Fruit fly (Drosophila melanogaster) whole organism, embryonic: ENCODE data around the gene CG11095.

Experiments used
- CG11696 ChIP-seq: fragments of 200-800 bp; sonication (Bioruptor generic); IDR thresholded peaks from 2 replicates; pipeline ENCODE4 v1.3.6; 2022; ENCODE audit warnings: missing biosample characterization, missing genetic modification characterization
- CG12744 ChIP-seq: fragments of 200-800 bp; sonication (Bioruptor generic); optimal IDR thresholded peaks from 2 replicates; lab custom pipeline; 2016; ENCODE audit warnings: missing biosample characterization, missing genetic modification characterization
- CG12769 ChIP-seq: fragments of 200-800 bp; sonication (Bioruptor generic); optimal IDR thresholded peaks from 2 replicates; lab custom pipeline; 2019; ENCODE audit warnings: missing biosample characterization, mild to moderate bottlenecking, missing genetic modification characterization, moderate library complexity
- CG2116 ChIP-seq: fragments of 200-800 bp; sonication (Bioruptor generic); optimal IDR thresholded peaks from 3 replicates; lab custom pipeline; 2018; ENCODE audit warnings: missing biosample characterization, mild to moderate bottlenecking, missing genetic modification characterization
- CG2129 ChIP-seq: fragments of 200-800 bp; sonication (Bioruptor generic); IDR thresholded peaks from 2 replicates; pipeline ENCODE4 v1.3.6; 2022; ENCODE audit warnings: missing biosample characterization, missing genetic modification characterization; ENCODE audit not compliant: partially characterized antibody
- CG30403 ChIP-seq: fragments of 200-800 bp; sonication (Bioruptor generic); optimal IDR thresholded peaks from 3 replicates; lab custom pipeline; 2016; ENCODE audit warnings: missing biosample characterization, missing genetic modification characterization
- CG3281 ChIP-seq: fragments of 200-800 bp; sonication (Bioruptor generic); optimal IDR thresholded peaks from 3 replicates; lab custom pipeline; 2017; ENCODE audit warnings: missing biosample characterization, mild to moderate bottlenecking, missing genetic modification characterization
- CG4404 ChIP-seq: fragments of 200-800 bp; sonication (Bioruptor generic); IDR thresholded peaks from 2 replicates; pipeline ENCODE4 v1.3.6; 2022; ENCODE audit warnings: missing biosample characterization, missing genetic modification characterization
- CG7963 ChIP-seq: fragments of 200-800 bp; sonication (Bioruptor generic); IDR thresholded peaks from 3 replicates; pipeline ENCODE4 v1.3.6; 2022; ENCODE audit warnings: missing biosample characterization, missing genetic modification characterization; ENCODE audit not compliant: partially characterized antibody
- CG8290 ChIP-seq, 3 experiments: fragments of 200-800 bp; sonication (Bioruptor generic); optimal IDR thresholded peaks; 2 replicates each; lab custom pipeline; 2016 to 2019; ENCODE audit warnings: missing biosample characterization in 3 of 3, missing genetic modification characterization in 3 of 3, mild to moderate bottlenecking in 2 of 3, moderate library complexity in 1 of 3
- CG8478 ChIP-seq: fragments of >200 bp; optimal IDR thresholded peaks from 2 replicates; lab custom pipeline; 2018
- CG8765 ChIP-seq: fragments of 200-800 bp; sonication (Bioruptor generic); IDR thresholded peaks from 2 replicates; pipeline ENCODE4 v1.3.6; 2022; ENCODE audit warnings: missing biosample characterization, missing genetic modification characterization
- CG9437 ChIP-seq: fragments of 200-800 bp; sonication (Bioruptor generic); optimal IDR thresholded peaks from 2 replicates; lab custom pipeline; 2018; ENCODE audit warnings: missing biosample characterization, mild to moderate bottlenecking, missing genetic modification characterization
- CG9609 ChIP-seq: fragments of 200-800 bp; sonication (Bioruptor generic); optimal IDR thresholded peaks from 3 replicates; lab custom pipeline; 2016; ENCODE audit warnings: missing biosample characterization, missing genetic modification characterization
- CoRest ChIP-seq: fragments of 200-800 bp; sonication (Bioruptor generic); optimal IDR thresholded peaks from 3 replicates; lab custom pipeline; 2018; ENCODE audit warnings: missing biosample characterization, mild to moderate bottlenecking, missing genetic modification characterization, moderate library complexity
- Dek ChIP-seq: fragments of 200-800 bp; sonication (Bioruptor generic); optimal IDR thresholded peaks from 3 replicates; lab custom pipeline; 2019; ENCODE audit warnings: missing biosample characterization, mild to moderate bottlenecking, missing genetic modification characterization, moderate library complexity
- Dfd ChIP-seq, 2 experiments: fragments of >200 bp; optimal IDR thresholded peaks; 2 replicates each; lab custom pipeline; 2017; ENCODE audit warnings: missing biosample characterization in 2 of 2, missing genetic modification characterization in 2 of 2
- Elba2 ChIP-seq: fragments of 200-800 bp; sonication (Bioruptor generic); optimal IDR thresholded peaks from 3 replicates; lab custom pipeline; 2016; ENCODE audit warnings: missing biosample characterization, missing genetic modification characterization
- Ets65A ChIP-seq: fragments of 200-800 bp; sonication (Bioruptor generic); peaks from one replicate; lab custom pipeline; 2016; ENCODE audit warnings: missing biosample characterization, missing genetic modification characterization
- HmgZ ChIP-seq: fragments of 200-800 bp; sonication (Bioruptor generic); optimal IDR thresholded peaks from 2 replicates; lab custom pipeline; 2018; ENCODE audit warnings: missing biosample characterization, mild to moderate bottlenecking, missing genetic modification characterization
- Hr78 ChIP-seq, 2 experiments: fragments of 200-800 bp in 1 of 2; fragments of >200 bp in 1 of 2; sonication (Bioruptor generic) in 1 of 2; optimal IDR thresholded peaks; 2 replicates each; lab custom pipeline; 2017 to 2019; ENCODE audit warnings: missing biosample characterization in 2 of 2, missing genetic modification characterization in 2 of 2, mild to moderate bottlenecking in 1 of 2, moderate library complexity in 1 of 2
- Jarid2 ChIP-seq: fragments of 200-800 bp; sonication (Bioruptor generic); optimal IDR thresholded peaks from 3 replicates; lab custom pipeline; 2017; ENCODE audit warnings: mild to moderate bottlenecking, missing biosample characterization, missing genetic modification reagents, missing genetic modification characterization
- Max ChIP-seq: fragments of 200-800 bp; sonication (Bioruptor generic); optimal IDR thresholded peaks from 2 replicates; lab custom pipeline; 2016; ENCODE audit warnings: missing biosample characterization, mild to moderate bottlenecking, missing genetic modification characterization
- Med ChIP-seq: fragments of 200-800 bp; sonication (Bioruptor generic); peaks from one replicate; lab custom pipeline; 2016; ENCODE audit warnings: missing biosample characterization, missing genetic modification characterization, mild to moderate bottlenecking, inconsistent platforms, moderate library complexity
- Meics ChIP-seq: fragments of 200-800 bp; sonication (Bioruptor generic); optimal IDR thresholded peaks from 2 replicates; lab custom pipeline; 2017; ENCODE audit warnings: missing biosample characterization, mild to moderate bottlenecking, missing genetic modification characterization
- Scr ChIP-seq: fragments of 200-800 bp; sonication (Bioruptor generic); IDR thresholded peaks from 2 replicates; pipeline ENCODE4 v1.3.6; 2022; ENCODE audit warnings: missing biosample characterization, missing genetic modification characterization; ENCODE audit not compliant: partially characterized antibody
- Trl ChIP-seq, 3 experiments: fragments of >200 bp in 2 of 3; fragments of 200-800 bp in 1 of 3; sonication (Bioruptor generic) in 1 of 3; optimal IDR thresholded peaks; 2 replicates in 1 of 3; 3 replicates in 2 of 3; lab custom pipeline; 2016 to 2017; ENCODE audit warnings: missing biosample characterization in 1 of 3, missing genetic modification characterization in 1 of 3
- amos ChIP-seq: fragments of 200-800 bp; sonication (Bioruptor generic); IDR thresholded peaks from 2 replicates; pipeline ENCODE4 v1.3.6; 2022; ENCODE audit warnings: missing biosample characterization, missing genetic modification characterization; ENCODE audit not compliant: partially characterized antibody
- cg ChIP-seq: fragments of 200-800 bp; sonication (Bioruptor generic); optimal IDR thresholded peaks from 3 replicates; lab custom pipeline; 2019; ENCODE audit warnings: missing biosample characterization, mild to moderate bottlenecking, missing genetic modification characterization, moderate library complexity
- chinmo ChIP-seq: fragments of 200-800 bp; sonication (Bioruptor generic); IDR thresholded peaks from 4 replicates; pipeline ENCODE4 v1.3.6; 2022; ENCODE audit warnings: missing biosample characterization, missing genetic modification characterization; ENCODE audit not compliant: partially characterized antibody
- chm ChIP-seq: fragments of 200-800 bp; sonication (Bioruptor generic); IDR thresholded peaks from 2 replicates; pipeline ENCODE4 v1.3.6; 2022; ENCODE audit warnings: missing biosample characterization, missing genetic modification characterization
- corto ChIP-seq: fragments of 200-800 bp; sonication (Bioruptor generic); optimal IDR thresholded peaks from 2 replicates; lab custom pipeline; 2016; ENCODE audit warnings: missing biosample characterization, mild to moderate bottlenecking, missing genetic modification characterization, moderate library complexity
- gfzf ChIP-seq: fragments of 200-800 bp; sonication (Bioruptor generic); optimal IDR thresholded peaks from 2 replicates; lab custom pipeline; 2016; ENCODE audit warnings: missing biosample characterization, mild to moderate bottlenecking, missing genetic modification characterization, moderate library complexity
- kay ChIP-seq: fragments of 200-800 bp; sonication (Bioruptor generic); optimal IDR thresholded peaks from 2 replicates; lab custom pipeline; 2016; ENCODE audit warnings: missing biosample characterization, missing genetic modification characterization
- lab ChIP-seq: fragments of 200-800 bp; sonication (Bioruptor generic); optimal IDR thresholded peaks from 3 replicates; lab custom pipeline; 2017; ENCODE audit warnings: missing biosample characterization, missing genetic modification characterization, mild to moderate bottlenecking, moderate library complexity, missing genetic modification reagents
- nom ChIP-seq: fragments of 200-800 bp; sonication (Bioruptor generic); optimal IDR thresholded peaks from 2 replicates; lab custom pipeline; 2017; ENCODE audit warnings: missing biosample characterization, missing genetic modification characterization, mild to moderate bottlenecking, moderate library complexity, missing genetic modification reagents
- oc ChIP-seq: fragments of 200-800 bp; sonication (Bioruptor generic); optimal IDR thresholded peaks from 2 replicates; lab custom pipeline; 2018; ENCODE audit warnings: missing biosample characterization, mild to moderate bottlenecking, missing genetic modification characterization, moderate library complexity
- pfk ChIP-seq: fragments of 200-800 bp; sonication (Bioruptor generic); optimal IDR thresholded peaks from 2 replicates; lab custom pipeline; 2018; ENCODE audit warnings: missing biosample characterization, mild to moderate bottlenecking, missing genetic modification characterization, moderate library complexity
- pita ChIP-seq: fragments of 200-800 bp; sonication (Bioruptor generic); optimal IDR thresholded peaks from 2 replicates; lab custom pipeline; 2017; ENCODE audit warnings: missing biosample characterization, mild to moderate bottlenecking, missing genetic modification characterization
- sob ChIP-seq: fragments of 200-800 bp; sonication (Bioruptor generic); IDR thresholded peaks from 2 replicates; pipeline ENCODE4 v1.3.6; 2022; ENCODE audit warnings: missing biosample characterization, missing genetic modification characterization
- ttk ChIP-seq: fragments of 200-800 bp; sonication (Bioruptor generic); IDR thresholded peaks from 2 replicates; pipeline ENCODE4 v2.1.2; 2022; ENCODE audit warnings: missing biosample characterization, missing genetic modification characterization
- zfh2 ChIP-seq: fragments of 200-800 bp; sonication (Bioruptor generic); optimal IDR thresholded peaks from 2 replicates; lab custom pipeline; 2016; ENCODE audit warnings: missing biosample characterization, missing genetic modification characterization

Gene CG11095

DNA sequence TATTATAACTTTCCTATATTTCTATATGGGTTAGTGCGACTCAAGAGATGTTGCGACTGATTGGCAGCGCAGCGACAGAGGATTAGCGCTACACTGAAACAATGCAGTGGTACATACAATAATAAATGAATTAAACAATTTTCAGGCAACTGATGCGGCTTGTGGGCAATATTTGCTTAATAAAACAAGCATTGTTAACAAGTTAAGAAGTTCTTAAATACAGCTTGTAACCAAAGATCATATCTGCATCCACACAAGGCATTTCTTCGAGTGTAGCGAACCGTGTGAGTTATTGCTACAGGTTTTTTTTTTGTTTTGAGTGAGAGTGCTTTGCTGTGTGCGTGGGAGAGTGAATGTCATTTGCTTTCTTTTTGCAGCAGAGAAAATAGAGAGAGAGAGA lies 27.4 kb downstream of the CG11095 start (continued):
- TF ChIP-seq CG9609, result peak; percentile 70
- TF ChIP-seq chm (GFP tag; lab: Robert Waterston, UW), result no peak
- peak; percentile 49; the same call in 1 of the 2 replicates for TF ChIP-seq CG8765 (GFP tag; lab: Robert Waterston, UW)
- TF ChIP-seq amos (GFP tag; lab: Robert Waterston, UW), result no peak
- no peak for TF ChIP-seq pfk
- TF ChIP-seq CG11696 (GFP tag; lab: Robert Waterston, UW), result no peak
- TF ChIP-seq corto (GFP tag; lab: Kevin White, UChicago), result peak; percentile 77
- peak; percentile 37 for TF ChIP-seq Max
- peak; percentile 66 for TF ChIP-seq nom (GFP tag; lab: Kevin White, UChicago)
- no peak for TF ChIP-seq Hr78 (GFP tag; optimal IDR thresholded peaks at IDR 0.05; lab: Kevin White, UChicago)

- TF ChIP-seq nom (GFP tag; lab: Kevin White, UChicago) (peak; percentile 26), Trl (optimal IDR thresholded peaks at IDR 0.05; lab: Kevin White, UChicago) (peak in 1 of 2 experiments; percentile 19), Trl (GFP tag; optimal IDR thresholded peaks at IDR 0.05; lab: Kevin White, UChicago) (no peak), chinmo (0 out of 4 replicates have a peak, but pooled peaks have one; percentile 49), CoRest (tag; lab: Kevin White, UChicago) (no peak), CG8290 (GFP tag; optimal IDR thresholded peaks at IDR 0.05; lab: Kevin White, UChicago) (no peak), CG8290 (tag; optimal IDR thresholded peaks at IDR 0.05; lab: Kevin White, UChicago) (peak in 1 of 2 experiments; percentile 5), lab (GFP tag; lab: Kevin White, UChicago) (peak; percentile 10), oc (tag; lab: Kevin White, UChicago) (no peak), CG12769 (tag; lab: Kevin White, UChicago) (peak; percentile 76), Med (GFP tag; lab: Kevin White, UChicago) (peak; percentile 63), Meics (GFP tag; lab: Kevin White, UChicago) (no peak)
Measured at dm6 chrX:13840075-13840474, 28.6 kb downstream of the CG11095 start.

- no peak for TF ChIP-seq CG3281 (GFP tag; lab: Kevin White, UChicago)
- 0 out of 2 replicates have a peak, but pooled peaks have one; percentile 20 for TF ChIP-seq sob
- no peak for TF ChIP-seq cg (GFP tag; lab: Kevin White, UChicago)
- TF ChIP-seq ttk (GFP tag; lab: Robert Waterston, UW), result no peak
- no peak for TF ChIP-seq Max
- no peak for TF ChIP-seq CG7963 (GFP tag; lab: Robert Waterston, UW)
- TF ChIP-seq kay (GFP tag; lab: Kevin White, UChicago), result no peak
Measured at dm6 chrX:13843487-13843886, 32.0 kb downstream of the CG11095 start.

DNA sequence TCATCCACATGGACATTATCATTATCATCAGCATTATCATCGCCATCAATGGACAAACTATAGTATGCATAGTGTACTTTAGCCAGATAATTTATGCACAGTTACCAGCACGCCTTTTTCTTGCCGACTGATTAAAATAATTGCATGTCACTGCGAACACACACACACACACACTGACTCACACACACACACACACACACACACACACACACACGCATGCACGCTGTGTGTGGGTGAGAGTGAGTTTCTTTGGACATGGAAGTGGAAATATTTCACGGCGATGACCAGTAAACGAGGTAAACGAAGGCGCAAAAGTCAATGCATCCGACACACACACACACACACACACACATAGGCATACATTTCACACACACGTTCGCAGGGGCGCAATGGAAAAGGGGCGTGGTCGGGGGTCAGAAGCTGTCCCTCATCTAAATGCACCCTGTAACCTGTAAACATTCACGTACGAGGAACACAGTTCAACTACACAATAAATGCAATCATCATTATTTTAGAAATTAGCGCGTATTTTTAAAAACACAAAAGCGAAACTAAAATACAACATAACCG lies 32.9 kb downstream of the CG11095 start:
- TF ChIP-seq chm (GFP tag; lab: Robert Waterston, UW) (no peak), CG8478 (lab: Kevin White, UChicago) (no peak), Dfd (GFP tag; optimal IDR thresholded peaks at IDR 0.05; lab: Kevin White, UChicago) (peak in 1 of 2 experiments; percentile 35), Elba2 (GFP tag; lab: Kevin White, UChicago) (no peak), Ets65A (GFP tag; lab: Kevin White, UChicago) (peak; percentile 32), cg (GFP tag; lab: Kevin White, UChicago) (peak; percentile 38)

DNA sequence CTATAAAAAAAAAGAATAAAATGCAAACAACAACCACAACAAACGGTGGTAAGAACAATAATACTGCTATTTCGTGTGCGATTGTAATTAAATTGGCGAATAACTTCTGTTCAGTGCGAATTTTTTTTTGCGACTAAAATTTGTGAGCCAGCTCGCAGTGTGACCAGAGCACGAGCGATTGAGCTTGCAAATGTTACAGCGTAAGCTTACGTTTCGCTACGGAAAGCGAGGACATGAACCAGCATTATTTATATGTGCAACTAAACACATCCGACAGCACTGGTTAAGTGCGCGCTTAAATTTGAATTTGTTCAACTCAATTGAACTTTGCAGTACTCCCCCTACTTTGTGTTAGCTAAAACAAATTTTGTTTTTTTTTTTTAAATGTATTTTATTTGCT lies 34.2 kb downstream of the CG11095 start, which contains the start of gene AMPdeam:
Gene AMPdeam, minus strand, starts transcription at position 139 of the 400 bp plus-strand sequence.
- TF ChIP-seq Jarid2 (GFP tag; lab: Kevin White, UChicago), result peak; percentile 44
- peak; percentile 25 for TF ChIP-seq CG2116
- TF ChIP-seq CG9437 (GFP tag; lab: Kevin White, UChicago), result peak; percentile 99
- peak; percentile 35 for TF ChIP-seq zfh2 (GFP tag; lab: Kevin White, UChicago)
- no peak for TF ChIP-seq Dek (tag; lab: Kevin White, UChicago)
- TF ChIP-seq CG30403 (GFP tag; lab: Kevin White, UChicago), result peak; percentile 0
- no peak for TF ChIP-seq Scr (GFP tag; lab: Robert Waterston, UW)
- peak; percentile 40 for TF ChIP-seq pita (GFP tag; lab: Kevin White, UChicago)
- no peak for TF ChIP-seq CG2129 (GFP tag; lab: Robert Waterston, UW)
- TF ChIP-seq CG4404 (GFP tag; lab: Robert Waterston, UW), result no peak
- TF ChIP-seq HmgZ (tag; lab: Kevin White, UChicago), result peak; percentile 63
- peak; percentile 8 for TF ChIP-seq CG12744 (GFP tag; lab: Kevin White, UChicago)
- TF ChIP-seq gfzf, result peak; percentile 85
